Worm (Caenorhabditis elegans) whole organism, L2 larva: ENCODE results near the gene R01H2.8.

Experiments used
- dmd-4 ChIP-seq: sonication (generic microtip); optimal IDR thresholded peaks from 2 replicates; lab custom pipeline; 2017; ENCODE audit warnings: missing biosample characterization, missing genetic modification characterization
- fos-1 ChIP-seq: fragments of 150-350 bp; optimal IDR thresholded peaks from 2 replicates; lab custom pipeline; 2014; ENCODE audit warnings: missing biosample characterization, missing genetic modification characterization
- lin-11 ChIP-seq: fragments of 150-350 bp; sonication (generic microtip); optimal IDR thresholded peaks from 2 replicates; lab custom pipeline; 2014; ENCODE audit warnings: missing biosample characterization, missing genetic modification characterization, inconsistent platforms, mixed read lengths
- lin-13 ChIP-seq: fragments of 150-350 bp; optimal IDR thresholded peaks from 2 replicates; lab custom pipeline; 2014; ENCODE audit warnings: missing biosample characterization, missing genetic modification reagents, missing genetic modification characterization
- lsy-2 ChIP-seq, 2 experiments: fragments of 150-350 bp in 1 of 2; sonication (generic microtip) in 1 of 2; optimal IDR thresholded peaks; 2 replicates each; lab custom pipeline; 2014 to 2017; ENCODE audit warnings: missing biosample characterization in 2 of 2, missing genetic modification characterization in 2 of 2

DNA sequence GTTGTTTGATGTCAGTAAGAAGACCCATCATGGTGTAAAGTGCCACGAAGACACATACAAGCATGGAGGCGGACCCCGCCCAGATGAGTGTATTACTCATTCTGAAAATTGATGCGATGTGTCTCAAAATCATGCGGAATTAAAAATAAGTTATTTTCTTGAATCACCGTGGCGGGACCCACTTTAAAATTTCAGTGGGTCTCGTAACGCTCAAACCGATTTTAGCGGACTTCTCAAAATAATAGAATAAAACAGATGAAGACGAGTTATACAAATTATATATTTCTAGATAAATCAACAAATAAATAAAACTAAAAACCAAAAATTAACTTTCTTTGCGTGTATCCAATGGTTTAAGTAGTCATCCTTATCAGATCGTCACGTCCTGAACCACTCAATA is 48.4 kb upstream of the R01H2.8 start, which contains the start of gene col-8:
- TF ChIP-seq fos-1 (tag; lab: Kevin White, UChicago) (no peak), lin-13 (GFP tag; lab: Kevin White, UChicago) (no peak), dmd-4 (no peak), lin-11 (tag; lab: Kevin White, UChicago) (no peak), lsy-2 (tag; optimal IDR thresholded peaks at IDR 0.05; lab: Kevin White, UChicago) (no peak)
